Worm (Caenorhabditis elegans): ENCODE results near the gene clc-29.

DNA sequence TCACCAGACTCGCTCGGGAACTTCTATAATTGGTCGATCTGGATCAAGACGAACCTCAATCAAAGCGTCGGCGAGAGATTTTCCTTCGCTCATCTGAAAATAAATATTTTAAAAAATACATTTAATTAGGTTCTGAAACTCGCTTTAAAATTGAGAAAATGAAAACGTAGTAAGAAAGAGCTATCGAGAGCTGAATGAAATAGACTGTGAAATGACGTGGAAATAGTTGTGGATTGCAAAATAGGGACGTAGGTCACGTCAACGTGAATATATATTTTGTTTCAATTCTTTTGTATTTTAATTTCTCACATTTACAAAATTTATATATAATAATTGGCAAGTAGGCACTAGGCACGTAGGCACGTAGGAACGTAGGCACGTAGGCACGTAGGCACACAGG, 13.3 kb downstream of the clc-29 start, which contains the start of gene ZC262.4:
- no peak for TF ChIP-seq elt-3 (tag; optimal IDR thresholded peaks at IDR 0.05)
- no peak for TF ChIP-seq ztf-11 (tag; optimal IDR thresholded peaks at IDR 0.05)
- no peak for TF ChIP-seq unc-62 (GFP tag; optimal IDR thresholded peaks at IDR 0.05)
- TF ChIP-seq sem-2 (GFP tag; optimal IDR thresholded peaks at IDR 0.05): no peak
- TF ChIP-seq nhr-76 (tag; optimal IDR thresholded peaks at IDR 0.05): no peak
- TF ChIP-seq blmp-1 (tag; optimal IDR thresholded peaks at IDR 0.05): no peak
